Worm (Caenorhabditis elegans): ENCODE data around the gene set-14.

- TF ChIP-seq nhr-237 (tag; optimal IDR thresholded peaks at IDR 0.05) (no peak), D1046.2 (GFP tag; IDR thresholded peaks at IDR 0.05) (no peak), nhr-6 (tag; optimal IDR thresholded peaks at IDR 0.05) (no peak), mdl-1 (tag; optimal IDR thresholded peaks at IDR 0.05) (no peak), nhr-41 (GFP tag; IDR thresholded peaks at IDR 0.05) (no peak)
Observed at ce11 chrII:10767977-10768376, 28.1 kb downstream of the set-14 start.

All from whole organism, L4 larva.